Fruit fly (Drosophila melanogaster) whole organism, wandering third instar larva: Measurements from ENCODE around the gene CG15011.

Experiments used
- Abd-B ChIP-seq: fragments of >200 bp; optimal IDR thresholded peaks from 2 replicates; lab custom pipeline; 2017; ENCODE audit warnings: missing biosample characterization, missing genetic modification characterization
- CG32264 ChIP-seq: fragments of 200-800 bp; sonication (Bioruptor generic); optimal IDR thresholded peaks from 2 replicates; lab custom pipeline; 2016; ENCODE audit warnings: missing biosample characterization, missing genetic modification characterization
- CG9705 ChIP-seq: fragments of 200-800 bp; sonication (Bioruptor generic); optimal IDR thresholded peaks from 2 replicates; lab custom pipeline; 2018; ENCODE audit warnings: missing biosample characterization, mild to moderate bottlenecking, missing genetic modification characterization
- CrebA ChIP-seq: fragments of 200-800 bp; sonication (Bioruptor generic); optimal IDR thresholded peaks from 2 replicates; lab custom pipeline; 2016; ENCODE audit warnings: missing biosample characterization, mild to moderate bottlenecking, missing genetic modification characterization, borderline replicate concordance
- Dif ChIP-seq: fragments of 200-275, 200-300 bp; sonication (Bioruptor generic); optimal IDR thresholded peaks from 2 replicates; lab custom pipeline; 2018; ENCODE audit warnings: missing biosample characterization, missing genetic modification characterization; ENCODE audit not compliant: partially characterized antibody
- GATAd ChIP-seq: sonication (Bioruptor generic); optimal IDR thresholded peaks from 2 replicates; lab custom pipeline; 2016; ENCODE audit warnings: missing biosample characterization, missing genetic modification characterization
- HLH106 ChIP-seq: fragments of 200-800 bp; optimal IDR thresholded peaks from 3 replicates; lab custom pipeline; 2019; ENCODE audit warnings: missing biosample characterization, mild to moderate bottlenecking, missing genetic modification characterization, moderate library complexity
- Hr83 ChIP-seq: fragments of 200-300 bp; sonication (Bioruptor generic); optimal IDR thresholded peaks from 2 replicates; lab custom pipeline; 2016; ENCODE audit warnings: missing biosample characterization, mild to moderate bottlenecking, missing genetic modification characterization, moderate library complexity; ENCODE audit not compliant: poor library complexity, severe bottlenecking
- Jra ChIP-seq: sonication (Bioruptor generic); optimal IDR thresholded peaks from 2 replicates; lab custom pipeline; 2016; ENCODE audit warnings: missing biosample characterization, missing genetic modification characterization
- Myc ChIP-seq: fragments of >200 bp; optimal IDR thresholded peaks from 2 replicates; lab custom pipeline; 2017
- N ChIP-seq: fragments of >200 bp; optimal IDR thresholded peaks from 2 replicates; lab custom pipeline; 2018; ENCODE audit warnings: missing biosample characterization, missing external identifiers, missing genetic modification characterization
- OdsH ChIP-seq: fragments of 200-800 bp; sonication (Bioruptor generic); optimal IDR thresholded peaks from 2 replicates; lab custom pipeline; 2016; ENCODE audit warnings: missing biosample characterization, mild to moderate bottlenecking, missing genetic modification characterization
- Rel ChIP-seq, 2 experiments: fragments of 200-800 bp; sonication (Bioruptor generic) in 1 of 2; optimal IDR thresholded peaks; 2 replicates in 1 of 2; 3 replicates in 1 of 2; lab custom pipeline; 2016 to 2019; ENCODE audit warnings: mild to moderate bottlenecking in 2 of 2, missing biosample characterization in 2 of 2, missing genetic modification characterization in 2 of 2, moderate library complexity in 1 of 2
- Sp1 ChIP-seq: fragments of 200-800 bp; sonication (Bioruptor generic); optimal IDR thresholded peaks from 3 replicates; lab custom pipeline; 2019; ENCODE audit warnings: missing biosample characterization, mild to moderate bottlenecking, missing genetic modification characterization, moderate library complexity
- Vsx2 ChIP-seq: fragments of 200-300, 225-300 bp; sonication (Bioruptor generic); optimal IDR thresholded peaks from 2 replicates; lab custom pipeline; 2018; ENCODE audit warnings: missing biosample characterization, missing genetic modification characterization; ENCODE audit not compliant: partially characterized antibody
- br ChIP-seq: fragments of 200-800 bp; sonication (Bioruptor generic); optimal IDR thresholded peaks from 2 replicates; lab custom pipeline; 2016; ENCODE audit warnings: missing biosample characterization, missing genetic modification characterization
- dl ChIP-seq, 2 experiments: fragments of 175-275, 200-275 bp in 1 of 2; fragments of 200-275 bp in 1 of 2; sonication (Bioruptor generic); optimal IDR thresholded peaks; lab custom pipeline; 2018; ENCODE audit warnings: mild to moderate bottlenecking in 2 of 2, missing biosample characterization in 2 of 2, missing genetic modification characterization in 2 of 2, moderate library complexity in 2 of 2; ENCODE audit not compliant: partially characterized antibody in 2 of 2, insufficient read depth in 1 of 2
- dmrt93B ChIP-seq: fragments of 200-800 bp; sonication (Bioruptor generic); optimal IDR thresholded peaks from 2 replicates; lab custom pipeline; 2018; ENCODE audit warnings: missing biosample characterization, mild to moderate bottlenecking, missing genetic modification characterization
- dsf ChIP-seq: sonication (Bioruptor generic); optimal IDR thresholded peaks from 2 replicates; lab custom pipeline; 2016; ENCODE audit warnings: missing biosample characterization, missing genetic modification characterization, borderline replicate concordance
- ey ChIP-seq: fragments of 200-800 bp; sonication (Bioruptor generic); optimal IDR thresholded peaks from 2 replicates; lab custom pipeline; 2016; ENCODE audit warnings: missing biosample characterization, missing genetic modification characterization
- foxo ChIP-seq, 2 experiments: fragments of 200-800 bp; sonication (Bioruptor generic); optimal IDR thresholded peaks; 2 replicates in 1 of 2; 3 replicates in 1 of 2; lab custom pipeline; 2016 to 2017; ENCODE audit warnings: missing biosample characterization in 2 of 2, missing genetic modification characterization in 2 of 2
- fru ChIP-seq: fragments of 200-800 bp; sonication (Bioruptor generic); optimal IDR thresholded peaks from 3 replicates; lab custom pipeline; 2016; ENCODE audit warnings: missing biosample characterization, mild to moderate bottlenecking, missing genetic modification characterization
- h ChIP-seq: fragments of 200-800 bp; sonication (Bioruptor generic); optimal IDR thresholded peaks from 3 replicates; lab custom pipeline; 2016; ENCODE audit warnings: missing biosample characterization, mild to moderate bottlenecking, missing genetic modification characterization
- jim ChIP-seq: fragments of 175-275, 200-325 bp; sonication (Bioruptor generic); optimal IDR thresholded peaks from 2 replicates; lab custom pipeline; 2016; ENCODE audit warnings: missing biosample characterization, mild to moderate bottlenecking, missing genetic modification characterization
- lola ChIP-seq: fragments of >200 bp; optimal IDR thresholded peaks from 2 replicates; lab custom pipeline; 2017; ENCODE audit warnings: missing biosample characterization, missing genetic modification characterization
- pan ChIP-seq: fragments of >200 bp; optimal IDR thresholded peaks from 2 replicates; lab custom pipeline; 2017
- psq ChIP-seq: fragments of 200-800 bp; sonication (Bioruptor generic); optimal IDR thresholded peaks from 3 replicates; lab custom pipeline; 2017; ENCODE audit warnings: missing biosample characterization, mild to moderate bottlenecking, missing genetic modification characterization, moderate library complexity
- rgr ChIP-seq: fragments of 200-800 bp; sonication (Bioruptor generic); optimal IDR thresholded peaks from 3 replicates; lab custom pipeline; 2016; ENCODE audit warnings: missing biosample characterization, mild to moderate bottlenecking, missing genetic modification characterization
- sage ChIP-seq: fragments of 200-800 bp; sonication (Bioruptor generic); optimal IDR thresholded peaks from 2 replicates; lab custom pipeline; 2016; ENCODE audit warnings: missing biosample characterization, mild to moderate bottlenecking, missing genetic modification characterization
- sv ChIP-seq: fragments of 200-800 bp; sonication (Bioruptor generic); optimal IDR thresholded peaks from 3 replicates; lab custom pipeline; 2016; ENCODE audit warnings: missing biosample characterization, missing genetic modification characterization
- usp ChIP-seq: fragments of >200 bp; optimal IDR thresholded peaks from 2 replicates; lab custom pipeline; 2017; ENCODE audit warnings: missing biosample characterization, missing genetic modification characterization
- woc ChIP-seq: sonication (Bioruptor generic); optimal IDR thresholded peaks from 2 replicates; lab custom pipeline; 2016; ENCODE audit warnings: missing biosample characterization, mild to moderate bottlenecking, missing genetic modification characterization

CG15011 gene

DNA sequence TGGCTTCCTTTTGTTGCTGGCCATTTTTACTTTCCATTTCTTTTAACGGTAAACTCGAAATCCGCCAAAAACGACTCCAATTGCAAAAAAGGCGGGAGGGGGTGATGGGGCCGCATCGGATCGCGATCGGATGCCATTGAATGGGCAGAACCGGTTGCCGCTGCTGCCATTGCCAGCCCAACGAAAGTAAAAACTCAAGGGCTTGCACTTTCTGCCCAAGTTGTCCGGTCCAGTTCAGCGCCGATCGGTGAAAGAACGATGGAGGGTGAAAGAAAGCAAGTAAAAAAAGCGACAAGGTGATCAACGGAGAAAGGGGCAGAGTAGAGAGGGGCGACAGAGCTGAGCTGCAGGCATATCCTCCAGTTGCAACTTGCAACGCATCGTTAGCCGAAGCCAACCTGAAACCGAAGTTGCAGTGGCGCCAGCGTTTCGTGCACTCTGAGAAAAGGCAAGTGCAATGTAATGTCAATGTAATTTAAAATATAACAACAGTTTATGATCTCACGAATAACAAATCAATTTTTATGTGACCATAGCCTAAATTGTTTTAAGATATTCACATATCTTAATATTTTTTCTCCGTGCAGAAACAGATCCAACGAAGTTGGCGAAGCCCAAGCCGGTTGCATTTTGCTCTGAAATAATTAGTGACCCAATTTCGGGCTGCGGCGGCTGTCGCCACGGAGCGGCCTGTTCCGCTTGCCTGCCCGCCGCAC, 45.5 kb upstream of the CG15011 start:
- no peak for TF ChIP-seq dl (GFP tag; optimal IDR thresholded peaks at IDR 0.05; lab: Kevin White, UChicago; ENCODE audit: insufficient read depth in 1 of 2, partially characterized antibody in 2 of 2)
- no peak for TF ChIP-seq sv (GFP tag; lab: Kevin White, UChicago)
- peak; percentile 34 for TF ChIP-seq dmrt93B
- peak; percentile 68 for TF ChIP-seq HLH106 (tag; lab: Kevin White, UChicago)
- no peak for TF ChIP-seq Abd-B
- TF ChIP-seq lola (GFP tag; lab: Kevin White, UChicago): no peak
- no peak for TF ChIP-seq CrebA
- no peak for TF ChIP-seq CG32264 (GFP tag; lab: Kevin White, UChicago)
- TF ChIP-seq Sp1: peak; percentile 65
- TF ChIP-seq fru (GFP tag; lab: Kevin White, UChicago): peak; percentile 75
- peak in 1 of 2 experiments; percentile 61 for TF ChIP-seq foxo (GFP tag; optimal IDR thresholded peaks at IDR 0.05; lab: Kevin White, UChicago)
- TF ChIP-seq br (GFP tag; lab: Kevin White, UChicago): peak; percentile 59
- TF ChIP-seq woc: peak; percentile 31
- TF ChIP-seq OdsH (GFP tag; lab: Kevin White, UChicago): peak; percentile 60
- TF ChIP-seq ey (GFP tag; lab: Kevin White, UChicago): peak; percentile 68
- TF ChIP-seq h: peak; percentile 77
- peak; percentile 63 for TF ChIP-seq rgr (GFP tag; lab: Kevin White, UChicago)
- TF ChIP-seq psq (GFP tag; lab: Kevin White, UChicago): peak; percentile 46
- no peak for TF ChIP-seq sage (GFP tag; lab: Kevin White, UChicago)
- TF ChIP-seq jim (GFP tag; lab: Kevin White, UChicago): no peak
- no peak for TF ChIP-seq dsf

dm6 chr3L:4302088-4302487, 43.1 kb upstream of the CG15011 start:
- TF ChIP-seq Abd-B (no peak), dmrt93B (no peak), woc (no peak), CG9705 (GFP tag; lab: Kevin White, UChicago) (no peak), lola (GFP tag; lab: Kevin White, UChicago) (no peak), Vsx2 (GFP tag; lab: Kevin White, UChicago) (no peak), CrebA (no peak), pan (lab: Kevin White, UChicago) (no peak), br (GFP tag; lab: Kevin White, UChicago) (no peak), Jra (GFP tag; lab: Kevin White, UChicago) (no peak), dl (GFP tag; optimal IDR thresholded peaks at IDR 0.05; lab: Kevin White, UChicago; ENCODE audit: insufficient read depth in 1 of 2, partially characterized antibody in 2 of 2) (no peak), CG32264 (GFP tag; lab: Kevin White, UChicago) (no peak), Myc (lab: Kevin White, UChicago) (no peak), usp (no peak)

DNA sequence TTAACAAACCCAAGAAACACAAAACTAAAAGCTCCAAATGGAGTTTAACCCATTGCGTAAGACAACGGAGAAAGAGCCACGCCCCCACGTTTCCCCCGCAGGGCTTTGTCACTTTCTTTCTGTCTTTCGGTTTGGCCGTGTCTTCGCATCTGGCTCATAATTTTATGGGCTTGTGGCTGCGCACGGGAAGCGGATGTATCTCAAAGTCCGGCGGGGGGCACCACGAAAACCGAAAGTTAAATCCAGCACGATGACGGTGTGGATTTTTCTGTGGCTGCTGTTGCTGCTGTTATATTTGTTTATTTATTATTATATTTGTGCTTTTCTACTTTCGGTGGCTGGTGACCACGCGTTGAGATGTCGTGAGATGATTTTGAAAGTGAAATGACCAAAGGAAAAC, 37.8 kb upstream of the CG15011 start:
- TF ChIP-seq CG32264 (GFP tag; lab: Kevin White, UChicago) (no peak), br (GFP tag; lab: Kevin White, UChicago) (no peak), pan (lab: Kevin White, UChicago) (no peak), usp (no peak), CrebA (no peak)

DNA sequence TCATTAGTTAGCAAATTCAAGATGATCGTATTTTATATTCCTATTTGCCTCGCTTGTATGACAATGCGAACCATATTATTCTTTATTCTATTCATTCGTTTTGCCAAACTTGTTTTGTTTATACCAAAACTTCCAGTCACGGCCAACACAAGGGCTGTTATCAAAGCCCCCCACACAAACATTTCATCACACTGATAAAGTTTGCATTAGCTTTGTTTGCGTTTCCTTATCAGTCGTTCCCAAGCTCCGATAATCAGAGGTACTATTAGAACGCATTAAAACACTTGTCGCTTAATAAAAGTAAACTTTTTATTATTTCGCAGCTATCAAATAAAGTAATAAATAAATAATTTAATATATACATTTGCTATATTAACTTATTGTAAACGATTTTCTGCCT, 34.8 kb upstream of the CG15011 start:
- TF ChIP-seq h (no peak), Myc (lab: Kevin White, UChicago) (no peak), Hr83 (GFP tag; lab: Kevin White, UChicago) (no peak), pan (lab: Kevin White, UChicago) (no peak), usp (no peak)

- TF ChIP-seq sage (GFP tag; lab: Kevin White, UChicago): no peak
- TF ChIP-seq Hr83 (GFP tag; lab: Kevin White, UChicago): no peak
- no peak for TF ChIP-seq lola (GFP tag; lab: Kevin White, UChicago)
- no peak for TF ChIP-seq Sp1
- no peak for TF ChIP-seq CG32264 (GFP tag; lab: Kevin White, UChicago)
- TF ChIP-seq HLH106 (tag; lab: Kevin White, UChicago): no peak
- TF ChIP-seq GATAd (GFP tag; lab: Kevin White, UChicago): no peak
- TF ChIP-seq Dif: no peak
- no peak for TF ChIP-seq Rel (GFP tag; optimal IDR thresholded peaks at IDR 0.05; lab: Kevin White, UChicago)
- no peak for TF ChIP-seq Rel (tag; optimal IDR thresholded peaks at IDR 0.05; lab: Kevin White, UChicago)
- no peak for TF ChIP-seq N (GFP tag; lab: Kevin White, UChicago)
- no peak for TF ChIP-seq pan (lab: Kevin White, UChicago)
- TF ChIP-seq dmrt93B: no peak
- TF ChIP-seq Jra (GFP tag; lab: Kevin White, UChicago): no peak
- no peak for TF ChIP-seq Myc (lab: Kevin White, UChicago)
These were observed 34.4 kb upstream of the CG15011 start for dm6 chr3L:4293304-4293703.
